Worm (Caenorhabditis elegans) whole organism, late embryonic: ENCODE results near the gene srw-145.

Experiments used
- C38D4.7 ChIP-seq: fragments of 200-800 bp; sonication (Bioruptor generic); optimal IDR thresholded peaks from 2 replicates; lab custom pipeline; 2018; ENCODE audit warnings: mild to moderate bottlenecking, missing genetic modification characterization, moderate library complexity, missing compliant biosample characterization
- K09A11.1 ChIP-seq: sonication (generic microtip); optimal IDR thresholded peaks from 2 replicates; lab custom pipeline; 2017; ENCODE audit warnings: antibody characterized with exemption, mild to moderate bottlenecking, missing genetic modification characterization, missing compliant biosample characterization; ENCODE audit not compliant: insufficient read depth
- ahr-1 ChIP-seq: sonication (generic microtip); optimal IDR thresholded peaks from 2 replicates; lab custom pipeline; 2016; ENCODE audit warnings: missing genetic modification characterization, missing compliant biosample characterization
- ama-1 ChIP-seq: fragments of 150-350 bp; optimal IDR thresholded peaks from 2 replicates; lab custom pipeline; 2014
- ceh-14 ChIP-seq: sonication (generic microtip); optimal IDR thresholded peaks from 2 replicates; lab custom pipeline; 2016; ENCODE audit warnings: missing genotype, missing genetic modification characterization, missing compliant biosample characterization
- ceh-22 ChIP-seq: sonication (generic microtip); optimal IDR thresholded peaks from 2 replicates; lab custom pipeline; 2017; ENCODE audit warnings: missing biosample characterization, missing genetic modification characterization
- ceh-24 ChIP-seq: sonication (generic microtip); optimal IDR thresholded peaks from 2 replicates; lab custom pipeline; 2016; ENCODE audit warnings: mild to moderate bottlenecking, missing genetic modification characterization, missing compliant biosample characterization
- ceh-34 ChIP-seq: sonication (generic microtip); optimal IDR thresholded peaks from 2 replicates; lab custom pipeline; 2016; ENCODE audit warnings: mild to moderate bottlenecking, missing genetic modification characterization, missing compliant biosample characterization
- ceh-48 ChIP-seq: sonication (generic microtip); optimal IDR thresholded peaks from 2 replicates; lab custom pipeline; 2016; ENCODE audit warnings: missing genetic modification characterization, inconsistent platforms, missing compliant biosample characterization
- ceh-6 ChIP-seq: fragments of 200-800 bp; sonication (Bioruptor generic); optimal IDR thresholded peaks from 2 replicates; lab custom pipeline; 2018; ENCODE audit warnings: mild to moderate bottlenecking, missing genetic modification characterization, missing compliant biosample characterization
- ceh-9 ChIP-seq: sonication (generic microtip); optimal IDR thresholded peaks from 2 replicates; lab custom pipeline; 2016; ENCODE audit warnings: mild to moderate bottlenecking, missing genetic modification characterization, inconsistent platforms, missing compliant biosample characterization
- dmd-4 ChIP-seq: sonication (generic microtip); optimal IDR thresholded peaks from 2 replicates; lab custom pipeline; 2016; ENCODE audit warnings: borderline replicate concordance, missing genetic modification characterization, missing compliant biosample characterization
- dve-1 ChIP-seq: sonication (generic microtip); optimal IDR thresholded peaks from 2 replicates; lab custom pipeline; 2017; ENCODE audit warnings: antibody characterized with exemption, mild to moderate bottlenecking, missing genetic modification characterization, missing compliant biosample characterization
- elt-4 ChIP-seq: sonication (generic microtip); optimal IDR thresholded peaks from 2 replicates; lab custom pipeline; 2016; ENCODE audit warnings: missing genetic modification characterization, missing compliant biosample characterization
- eyg-1 ChIP-seq: sonication (generic microtip); optimal IDR thresholded peaks from 2 replicates; lab custom pipeline; 2016; ENCODE audit warnings: missing genotype, missing genetic modification characterization, missing compliant biosample characterization
- fkh-10 ChIP-seq: fragments of 150-350 bp; optimal IDR thresholded peaks from 2 replicates; lab custom pipeline; 2014; ENCODE audit warnings: missing biosample characterization, missing genetic modification reagents, missing genetic modification characterization
- fkh-6 ChIP-seq: sonication (generic microtip); optimal IDR thresholded peaks from 2 replicates; lab custom pipeline; 2016; ENCODE audit warnings: missing genetic modification characterization, missing compliant biosample characterization
- hlh-13 ChIP-seq: fragments of 200-800 bp; sonication (Bioruptor generic); optimal IDR thresholded peaks from 2 replicates; lab custom pipeline; 2018; ENCODE audit warnings: mild to moderate bottlenecking, missing genetic modification characterization, missing compliant biosample characterization
- hlh-30 ChIP-seq: sonication (generic microtip); optimal IDR thresholded peaks from 2 replicates; lab custom pipeline; 2017; ENCODE audit warnings: antibody characterized with exemption, missing genetic modification characterization, missing compliant biosample characterization; ENCODE audit not compliant: insufficient read depth
- hlh-8 ChIP-seq: sonication (generic microtip); optimal IDR thresholded peaks from 2 replicates; lab custom pipeline; 2016; ENCODE audit warnings: missing genotype, missing genetic modification characterization, missing compliant biosample characterization
- lim-6 ChIP-seq: sonication (generic microtip); optimal IDR thresholded peaks from 2 replicates; lab custom pipeline; 2016; ENCODE audit warnings: missing genetic modification characterization, missing compliant biosample characterization
- madf-2 ChIP-seq: sonication (generic microtip); optimal IDR thresholded peaks from 2 replicates; lab custom pipeline; 2017; ENCODE audit warnings: missing genetic modification characterization, missing compliant biosample characterization
- nhr-11 ChIP-seq: fragments of 150-350 bp; optimal IDR thresholded peaks from 2 replicates; lab custom pipeline; 2014; ENCODE audit warnings: missing biosample characterization, missing genetic modification characterization
- nhr-232 ChIP-seq: sonication (generic microtip); optimal IDR thresholded peaks from 2 replicates; lab custom pipeline; 2016; ENCODE audit warnings: missing genetic modification characterization, missing compliant biosample characterization
- pag-3 ChIP-seq: sonication (generic microtip); optimal IDR thresholded peaks from 2 replicates; lab custom pipeline; 2016; ENCODE audit warnings: missing compliant biosample characterization, missing genetic modification characterization, borderline replicate concordance
- pat-9 ChIP-seq: fragments of 200-800 bp; sonication (Bioruptor generic); optimal IDR thresholded peaks from 2 replicates; lab custom pipeline; 2018; ENCODE audit warnings: mild to moderate bottlenecking, missing genetic modification characterization, moderate library complexity, missing compliant biosample characterization
- pax-1 ChIP-seq: fragments of 150-350 bp; optimal IDR thresholded peaks from 2 replicates; lab custom pipeline; 2014; ENCODE audit warnings: missing biosample characterization, missing genetic modification characterization
- pha-4 ChIP-seq: fragments of 150-350 bp; optimal IDR thresholded peaks from 2 replicates; lab custom pipeline; 2018; ENCODE audit warnings: missing biosample characterization, missing genetic modification reagents, missing genetic modification characterization
- pqm-1 ChIP-seq: sonication (generic microtip); optimal IDR thresholded peaks from 2 replicates; lab custom pipeline; 2016; ENCODE audit warnings: missing genetic modification characterization, missing compliant biosample characterization
- ref-2 ChIP-seq: sonication (generic microtip); optimal IDR thresholded peaks from 2 replicates; lab custom pipeline; 2016; ENCODE audit warnings: missing genetic modification characterization, missing compliant biosample characterization
- sdc-2 ChIP-seq: sonication (generic microtip); optimal IDR thresholded peaks from 2 replicates; lab custom pipeline; 2016; ENCODE audit warnings: missing genotype, missing genetic modification characterization, missing compliant biosample characterization
- sox-2 ChIP-seq: fragments of 200-800 bp; sonication (Bioruptor generic); IDR thresholded peaks from 2 replicates; pipeline ENCODE4 v1.3.6; 2022; ENCODE audit warnings: missing genetic modification reagents, missing genetic modification characterization, missing compliant biosample characterization
- syd-9 ChIP-seq: sonication (generic microtip); optimal IDR thresholded peaks from 2 replicates; lab custom pipeline; 2016; ENCODE audit warnings: mild to moderate bottlenecking, missing genetic modification characterization, moderate library complexity, missing compliant biosample characterization
- tbx-2 ChIP-seq: sonication (generic microtip); optimal IDR thresholded peaks from 2 replicates; lab custom pipeline; 2016; ENCODE audit warnings: missing genetic modification characterization, missing compliant biosample characterization
- ttx-3 ChIP-seq: sonication (generic microtip); optimal IDR thresholded peaks from 2 replicates; lab custom pipeline; 2016; ENCODE audit warnings: missing genetic modification reagents, missing genetic modification characterization, missing compliant biosample characterization
- unc-3 ChIP-seq, 2 experiments: fragments of 200-800 bp in 1 of 2; sonication (Bioruptor generic) in 1 of 2; sonication (generic microtip) in 1 of 2; conservative IDR thresholded peaks in 1 of 2; optimal IDR thresholded peaks in 1 of 2; 2 replicates each; pipeline versions ENCODE4 v1.3.6 to Lab custom; 2016 to 2022; ENCODE audit warnings: missing compliant biosample characterization in 2 of 2, missing genetic modification characterization in 2 of 2, missing genetic modification reagents in 1 of 2
- zip-5 ChIP-seq: sonication (generic microtip); optimal IDR thresholded peaks from 2 replicates; lab custom pipeline; 2016; ENCODE audit warnings: missing genetic modification characterization, missing compliant biosample characterization
- ztf-16 ChIP-seq: sonication (generic microtip); optimal IDR thresholded peaks from 2 replicates; lab custom pipeline; 2017; ENCODE audit warnings: missing genetic modification characterization, missing compliant biosample characterization

Gene srw-145

ce11 chrV:13954056-13954455, 17.1 kb downstream of the srw-145 start, which contains the start of gene swt-6:
Gene swt-6 (plus strand): TSS chrV:13954356.
- TF ChIP-seq sox-2 (GFP tag; lab: Robert Waterston, UW) (no peak), pqm-1 (tag; lab: Kevin White, UChicago) (no peak), ceh-9 (no peak), madf-2 (tag; lab: Kevin White, UChicago) (no peak), pag-3 (tag; lab: Kevin White, UChicago) (no peak)

- TF ChIP-seq hlh-13, result no peak
- TF ChIP-seq lim-6 (tag; lab: Kevin White, UChicago), result no peak
- TF ChIP-seq ztf-16, result no peak
- TF ChIP-seq nhr-11 (tag; lab: Kevin White, UChicago), result no peak
- TF ChIP-seq eyg-1 (tag; lab: Kevin White, UChicago), result no peak
- no peak for TF ChIP-seq hlh-8
- TF ChIP-seq fkh-6, result no peak
Measured at ce11 chrV:13955370-13956089, 18.6 kb downstream of the srw-145 start.

ce11 chrV:13957691-13958090, 20.7 kb downstream of the srw-145 start:
- TF ChIP-seq ceh-22 (tag; lab: Kevin White, UChicago) (no peak), madf-2 (tag; lab: Kevin White, UChicago) (no peak), pha-4 (tag; lab: Kevin White, UChicago) (no peak), hlh-13 (no peak), hlh-30 (tag; lab: Kevin White, UChicago) (no peak), ztf-16 (no peak), fkh-10 (GFP tag; lab: Kevin White, UChicago) (no peak), pat-9 (tag; lab: Kevin White, UChicago) (no peak), dmd-4 (tag; lab: Kevin White, UChicago) (no peak), ahr-1 (tag; lab: Kevin White, UChicago) (no peak), ceh-6 (GFP tag; lab: Kevin White, UChicago) (no peak), eyg-1 (tag; lab: Kevin White, UChicago) (no peak), pqm-1 (tag; lab: Kevin White, UChicago) (no peak), sox-2 (GFP tag; lab: Robert Waterston, UW) (no peak), C38D4.7 (GFP tag; lab: Kevin White, UChicago) (no peak), ceh-34 (tag; lab: Kevin White, UChicago) (no peak), ceh-14 (tag; lab: Kevin White, UChicago) (no peak), dve-1 (tag; lab: Kevin White, UChicago) (no peak), ama-1 (lab: Kevin White, UChicago) (no peak), pax-1 (no peak)

DNA sequence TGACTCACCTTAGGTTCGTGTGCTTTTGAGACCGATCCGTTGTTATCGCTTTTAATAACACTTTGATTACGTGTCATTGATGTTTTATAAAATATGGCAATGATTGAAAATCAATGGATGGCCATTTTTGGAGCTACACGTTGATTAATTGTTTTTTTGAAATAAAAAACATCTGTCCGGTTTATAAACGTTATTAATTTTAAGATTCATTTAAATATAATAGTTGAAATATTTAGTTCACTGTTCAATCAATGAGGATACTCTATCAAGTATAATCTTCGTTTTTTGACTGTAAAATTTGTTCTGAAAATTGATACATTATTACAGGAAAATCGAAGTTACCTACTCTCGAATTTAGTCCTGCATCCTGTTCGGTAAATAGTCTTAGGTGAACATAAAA, 21.3 kb downstream of the srw-145 start, which contains the start of gene R10D12.10:
Gene R10D12.10 (minus strand): TSS at position 101 of the 400 bp plus-strand sequence.
- TF ChIP-seq ceh-48, result no peak
- no peak for TF ChIP-seq nhr-232 (tag; lab: Kevin White, UChicago)
- TF ChIP-seq ceh-24, result no peak
- no peak for TF ChIP-seq hlh-13
- no peak for TF ChIP-seq tbx-2
- no peak for TF ChIP-seq sdc-2 (tag; lab: Kevin White, UChicago)
- no peak for TF ChIP-seq ref-2 (tag; lab: Kevin White, UChicago)
- TF ChIP-seq zip-5 (tag; lab: Kevin White, UChicago), result no peak
- no peak for TF ChIP-seq ceh-14 (tag; lab: Kevin White, UChicago)
- TF ChIP-seq elt-4 (tag; lab: Kevin White, UChicago), result no peak
- TF ChIP-seq madf-2 (tag; lab: Kevin White, UChicago), result no peak
- no peak for TF ChIP-seq unc-3 (GFP tag; conservative IDR thresholded peaks at IDR 0.05; lab: Robert Waterston, UW)
- no peak for TF ChIP-seq unc-3 (tag; optimal IDR thresholded peaks at IDR 0.05; lab: Kevin White, UChicago)
- TF ChIP-seq K09A11.1, result no peak
- TF ChIP-seq ttx-3 (tag; lab: Kevin White, UChicago), result no peak
- no peak for TF ChIP-seq syd-9 (tag; lab: Kevin White, UChicago)
